Fruit fly (Drosophila melanogaster) whole organism, embryonic: Measurements from ENCODE around the gene Cpr78E.
A peak's percentile ranks its signal among the peaks of the same experiment; 100 is the strongest.

Experiments
- Aef1 ChIP-seq: fragments of 200-800 bp; sonication (Bioruptor generic); IDR thresholded peaks from 3 replicates; pipeline ENCODE4 v1.3.6; 2022; ENCODE audit warnings: missing biosample characterization, missing genetic modification characterization
- CG10209 ChIP-seq: fragments of 200-800 bp; sonication (Bioruptor generic); optimal IDR thresholded peaks from 3 replicates; lab custom pipeline; 2017; ENCODE audit warnings: missing biosample characterization, mild to moderate bottlenecking, missing genetic modification characterization, missing genetic modification reagents
- CG10366 ChIP-seq: fragments of 200-800 bp; sonication (Bioruptor generic); IDR thresholded peaks from 2 replicates; pipeline ENCODE4 v1.3.6; 2022; ENCODE audit warnings: missing biosample characterization, missing genetic modification characterization
- CG10959 ChIP-seq: fragments of 200-800 bp; sonication (Bioruptor generic); IDR thresholded peaks from 2 replicates; pipeline ENCODE4 v1.3.6; 2022; ENCODE audit warnings: missing biosample characterization, missing genetic modification characterization
- CG12769 ChIP-seq: fragments of 200-800 bp; sonication (Bioruptor generic); optimal IDR thresholded peaks from 2 replicates; lab custom pipeline; 2019; ENCODE audit warnings: missing biosample characterization, mild to moderate bottlenecking, missing genetic modification characterization, moderate library complexity
- CG13424 ChIP-seq: fragments of 200-800 bp; sonication (Bioruptor generic); optimal IDR thresholded peaks from 2 replicates; lab custom pipeline; 2019; ENCODE audit warnings: missing biosample characterization, mild to moderate bottlenecking, missing genetic modification characterization, moderate library complexity
- CG13775 ChIP-seq: fragments of 200-800 bp; sonication (Bioruptor generic); optimal IDR thresholded peaks from 3 replicates; lab custom pipeline; 2017; ENCODE audit warnings: missing biosample characterization, mild to moderate bottlenecking, missing genetic modification characterization
- CG14441 ChIP-seq: fragments of 200-800 bp; sonication (Bioruptor generic); IDR thresholded peaks from 2 replicates; pipeline ENCODE4 v1.3.6; 2022; ENCODE audit warnings: missing biosample characterization, missing genetic modification characterization
- CG1832 ChIP-seq: fragments of 200-800 bp; sonication (Bioruptor generic); optimal IDR thresholded peaks from 2 replicates; lab custom pipeline; 2017; ENCODE audit warnings: missing biosample characterization, mild to moderate bottlenecking, missing genetic modification characterization, inconsistent platforms
- CG3065 ChIP-seq: fragments of 200-800 bp; sonication (Bioruptor generic); optimal IDR thresholded peaks from 2 replicates; lab custom pipeline; 2016; ENCODE audit warnings: missing biosample characterization, missing genetic modification characterization
- CG3281 ChIP-seq: fragments of 200-800 bp; sonication (Bioruptor generic); optimal IDR thresholded peaks from 3 replicates; lab custom pipeline; 2017; ENCODE audit warnings: missing biosample characterization, mild to moderate bottlenecking, missing genetic modification characterization
- CG34376 ChIP-seq: fragments of 200-800 bp; sonication (Bioruptor generic); optimal IDR thresholded peaks from 2 replicates; lab custom pipeline; 2018; ENCODE audit warnings: missing biosample characterization, mild to moderate bottlenecking, missing genetic modification characterization
- CG3838 ChIP-seq: fragments of 200-800 bp; sonication (Bioruptor generic); optimal IDR thresholded peaks from 3 replicates; lab custom pipeline; 2016; ENCODE audit warnings: missing biosample characterization, missing genetic modification characterization
- CG4282 ChIP-seq: fragments of 200-800 bp; sonication (Bioruptor generic); optimal IDR thresholded peaks from 2 replicates; lab custom pipeline; 2016; ENCODE audit warnings: missing biosample characterization, missing genetic modification characterization
- CG4424 ChIP-seq: fragments of 200-800 bp; sonication (Bioruptor generic); optimal IDR thresholded peaks from 3 replicates; lab custom pipeline; 2016; ENCODE audit warnings: missing biosample characterization, missing genetic modification characterization
- CG7372 ChIP-seq: fragments of 200-800 bp; sonication (Bioruptor generic); IDR thresholded peaks from 2 replicates; pipeline ENCODE4 v1.3.6; 2022; ENCODE audit warnings: missing biosample characterization, missing genetic modification characterization
- CG8089 ChIP-seq: fragments of 200-800 bp; sonication (Bioruptor generic); optimal IDR thresholded peaks from 3 replicates; lab custom pipeline; 2016; ENCODE audit warnings: missing biosample characterization, missing genetic modification characterization
- CG8388 ChIP-seq: fragments of 200-800 bp; sonication (Bioruptor generic); optimal IDR thresholded peaks from 2 replicates; lab custom pipeline; 2019; ENCODE audit warnings: missing biosample characterization, mild to moderate bottlenecking, missing genetic modification characterization, moderate library complexity
- CG8765 ChIP-seq: fragments of 200-800 bp; sonication (Bioruptor generic); IDR thresholded peaks from 2 replicates; pipeline ENCODE4 v1.3.6; 2022; ENCODE audit warnings: missing biosample characterization, missing genetic modification characterization
- CG9817 ChIP-seq: fragments of 200-800 bp; sonication (Bioruptor generic); optimal IDR thresholded peaks from 2 replicates; lab custom pipeline; 2018; ENCODE audit warnings: missing biosample characterization, mild to moderate bottlenecking, missing genetic modification characterization, moderate library complexity
- Dfd ChIP-seq, 2 experiments: fragments of >200 bp; optimal IDR thresholded peaks; 2 replicates each; lab custom pipeline; 2017; ENCODE audit warnings: missing biosample characterization in 2 of 2, missing genetic modification characterization in 2 of 2
- Dll ChIP-seq: fragments of 200-800 bp; sonication (Bioruptor generic); IDR thresholded peaks from 4 replicates; pipeline ENCODE4 v1.3.6; 2022; ENCODE audit warnings: missing biosample characterization, missing genetic modification characterization; ENCODE audit not compliant: partially characterized antibody
- Dref ChIP-seq: fragments of 200-800 bp; sonication (Bioruptor generic); IDR thresholded peaks from 2 replicates; pipeline ENCODE4 v1.3.6; 2022; ENCODE audit warnings: missing biosample characterization, missing genetic modification characterization
- GATAe ChIP-seq: fragments of 200-800 bp; sonication (Bioruptor generic); conservative IDR thresholded peaks from 2 replicates; pipeline ENCODE4 v1.3.6; 2022; ENCODE audit warnings: missing biosample characterization, missing genetic modification characterization
- HmgZ ChIP-seq: fragments of 200-800 bp; sonication (Bioruptor generic); optimal IDR thresholded peaks from 2 replicates; lab custom pipeline; 2018; ENCODE audit warnings: missing biosample characterization, mild to moderate bottlenecking, missing genetic modification characterization
- Hr39 ChIP-seq: fragments of >200 bp; optimal IDR thresholded peaks from 2 replicates; lab custom pipeline; 2017
- MBD-R2 ChIP-seq: fragments of 200-800 bp; sonication (Bioruptor generic); IDR thresholded peaks from 2 replicates; pipeline ENCODE4 v1.3.6; 2022; ENCODE audit warnings: missing biosample characterization, missing genetic modification characterization
- Med ChIP-seq: fragments of 200-800 bp; sonication (Bioruptor generic); peaks from one replicate; lab custom pipeline; 2016; ENCODE audit warnings: missing biosample characterization, missing genetic modification characterization, mild to moderate bottlenecking, inconsistent platforms, moderate library complexity
- NC2α ChIP-seq: fragments of 200-800 bp; sonication (Bioruptor generic); optimal IDR thresholded peaks from 2 replicates; lab custom pipeline; 2016; ENCODE audit warnings: missing biosample characterization, missing genetic modification characterization
- Pdp1 ChIP-seq, 2 experiments: fragments of 200-800 bp; sonication (Bioruptor generic); optimal IDR thresholded peaks; 3 replicates each; lab custom pipeline; 2016; ENCODE audit warnings: missing biosample characterization in 2 of 2, missing genetic modification characterization in 2 of 2, mild to moderate bottlenecking in 1 of 2, moderate library complexity in 1 of 2
- Ptx1 ChIP-seq: fragments of 200-800 bp; sonication (Bioruptor generic); IDR thresholded peaks from 2 replicates; pipeline ENCODE4 v1.3.6; 2022; ENCODE audit warnings: missing biosample characterization, missing genetic modification characterization
- Six4 ChIP-seq: fragments of 200-800 bp; sonication (Bioruptor generic); optimal IDR thresholded peaks from 2 replicates; lab custom pipeline; 2016; ENCODE audit warnings: missing biosample characterization, missing genetic modification characterization
- Usf ChIP-seq: fragments of 200-800 bp; sonication (Bioruptor generic); optimal IDR thresholded peaks from 2 replicates; lab custom pipeline; 2017; ENCODE audit warnings: missing genotype, missing biosample characterization, missing genetic modification characterization
- Vsx1 ChIP-seq: fragments of 200-800 bp; sonication (Bioruptor generic); optimal IDR thresholded peaks from 2 replicates; lab custom pipeline; 2017; ENCODE audit warnings: missing biosample characterization, mild to moderate bottlenecking, missing genetic modification characterization, missing genetic modification reagents
- Xbp1 ChIP-seq: fragments of 200-800 bp; sonication (Bioruptor generic); optimal IDR thresholded peaks from 3 replicates; lab custom pipeline; 2016; ENCODE audit warnings: missing biosample characterization, mild to moderate bottlenecking, missing genetic modification characterization
- bigmax ChIP-seq: fragments of 200-800 bp; sonication (Bioruptor generic); optimal IDR thresholded peaks from 2 replicates; lab custom pipeline; 2018; ENCODE audit warnings: missing biosample characterization, mild to moderate bottlenecking, missing genetic modification characterization
- cato ChIP-seq: fragments of 200-800 bp; sonication (Bioruptor generic); optimal IDR thresholded peaks from 2 replicates; lab custom pipeline; 2016; ENCODE audit warnings: missing biosample characterization, missing genetic modification characterization, borderline replicate concordance
- chif ChIP-seq, 2 experiments: fragments of 200-800 bp; sonication (Bioruptor generic); optimal IDR thresholded peaks; 3 replicates each; lab custom pipeline; 2016; ENCODE audit warnings: missing biosample characterization in 2 of 2, missing genetic modification characterization in 2 of 2
- dan ChIP-seq: fragments of 200-800 bp; sonication (Bioruptor generic); IDR thresholded peaks from 2 replicates; pipeline ENCODE4 v1.3.6; 2022; ENCODE audit warnings: missing biosample characterization, missing genetic modification characterization
- fd3F ChIP-seq: fragments of 200-800 bp; sonication (Bioruptor generic); optimal IDR thresholded peaks from 2 replicates; lab custom pipeline; 2018; ENCODE audit warnings: missing biosample characterization, mild to moderate bottlenecking, missing genetic modification characterization, moderate library complexity
- gro ChIP-seq: fragments of 200-800 bp; sonication (Bioruptor generic); optimal IDR thresholded peaks from 2 replicates; lab custom pipeline; 2016; ENCODE audit warnings: missing biosample characterization, missing genetic modification characterization
- klu ChIP-seq: fragments of 200-800 bp; sonication (Bioruptor generic); IDR thresholded peaks from 2 replicates; pipeline ENCODE4 v1.3.6; 2022; ENCODE audit warnings: missing biosample characterization, missing genetic modification characterization
- nau ChIP-seq: fragments of 200-800 bp; sonication (Bioruptor generic); optimal IDR thresholded peaks from 3 replicates; lab custom pipeline; 2017; ENCODE audit warnings: missing biosample characterization, mild to moderate bottlenecking, missing genetic modification characterization, missing genetic modification reagents
- pfk ChIP-seq: fragments of 200-800 bp; sonication (Bioruptor generic); optimal IDR thresholded peaks from 2 replicates; lab custom pipeline; 2018; ENCODE audit warnings: missing biosample characterization, mild to moderate bottlenecking, missing genetic modification characterization, moderate library complexity
- phol ChIP-seq: fragments of 200-800 bp; sonication (Bioruptor generic); optimal IDR thresholded peaks from 3 replicates; lab custom pipeline; 2018; ENCODE audit warnings: missing biosample characterization, mild to moderate bottlenecking, missing genetic modification characterization, moderate library complexity
- scrt ChIP-seq: fragments of 200-800 bp; sonication (Bioruptor generic); optimal IDR thresholded peaks from 2 replicates; lab custom pipeline; 2018; ENCODE audit warnings: missing biosample characterization, mild to moderate bottlenecking, missing genetic modification characterization, moderate library complexity
- sens-2 ChIP-seq: fragments of 200-800 bp; sonication (Bioruptor generic); IDR thresholded peaks from 2 replicates; pipeline ENCODE4 v1.3.6; 2022; ENCODE audit warnings: missing biosample characterization, missing genetic modification characterization
- shn ChIP-seq: fragments of 200-800 bp; sonication (Bioruptor generic); optimal IDR thresholded peaks from 3 replicates; lab custom pipeline; 2016; ENCODE audit warnings: missing biosample characterization, missing genetic modification characterization
- sim ChIP-seq: fragments of 200-800 bp; sonication (Bioruptor generic); IDR thresholded peaks from 2 replicates; pipeline ENCODE4 v1.3.6; 2022; ENCODE audit warnings: missing biosample characterization, missing genetic modification characterization
- tin ChIP-seq: fragments of 200-800 bp; sonication (Bioruptor generic); optimal IDR thresholded peaks from 3 replicates; lab custom pipeline; 2016; ENCODE audit warnings: missing biosample characterization, missing genetic modification characterization
- unpg ChIP-seq: fragments of 200-800 bp; sonication (Bioruptor generic); optimal IDR thresholded peaks from 3 replicates; lab custom pipeline; 2018; ENCODE audit warnings: missing biosample characterization, mild to moderate bottlenecking, missing genetic modification characterization, moderate library complexity

Gene Cpr78E

dm6 chr3L:21679687-21680086, 12.9 kb upstream of the Cpr78E start, which contains the start of the genes Als2 and CG11248 (continued):
- TF ChIP-seq Usf (GFP tag; lab: Kevin White, UChicago) (peak; percentile 52), CG9817 (peak; percentile 87), CG14441 (GFP tag; lab: Robert Waterston, UW) (peak; percentile 72), Aef1 (peak; percentile 69), CG4424 (GFP tag; lab: Kevin White, UChicago) (peak; percentile 70), sim (no peak), shn (GFP tag; lab: Kevin White, UChicago) (peak; percentile 70), Dfd (GFP tag; optimal IDR thresholded peaks at IDR 0.05; lab: Kevin White, UChicago) (no peak), GATAe (GFP tag; lab: Robert Waterston, UW) (no peak), nau (GFP tag; lab: Kevin White, UChicago) (no peak), CG8388 (GFP tag; lab: Kevin White, UChicago) (peak; percentile 71), NC2α (no peak), Pdp1 (GFP tag; optimal IDR thresholded peaks at IDR 0.05; lab: Kevin White, UChicago) (peak in 1 of 2 experiments; percentile 68), Dll (GFP tag; lab: Robert Waterston, UW) (peak; percentile 41; the same call in 1 of the 4 replicates), Hr39 (lab: Kevin White, UChicago) (no peak), CG3281 (GFP tag; lab: Kevin White, UChicago) (no peak), klu (GFP tag; lab: Robert Waterston, UW) (peak; percentile 20; the same call in 1 of the 2 replicates), scrt (GFP tag; lab: Kevin White, UChicago) (no peak), CG8089 (peak; percentile 45), CG34376 (GFP tag; lab: Kevin White, UChicago) (no peak), Ptx1 (GFP tag; lab: Robert Waterston, UW) (peak; percentile 80), phol (tag; lab: Kevin White, UChicago) (peak; percentile 90), CG10366 (GFP tag; lab: Robert Waterston, UW) (peak; percentile 68), pfk (GFP tag; lab: Kevin White, UChicago) (no peak), CG7372 (GFP tag; lab: Robert Waterston, UW) (peak; percentile 68), CG10959 (GFP tag; lab: Robert Waterston, UW) (peak; percentile 43), fd3F (GFP tag; lab: Kevin White, UChicago) (peak; percentile 70), CG13424 (tag; lab: Kevin White, UChicago) (peak; percentile 84), dan (GFP tag; lab: Robert Waterston, UW) (no peak), cato (GFP tag; lab: Kevin White, UChicago) (peak; percentile 37), Xbp1 (GFP tag; lab: Kevin White, UChicago) (peak; percentile 86), gro (GFP tag; lab: Kevin White, UChicago) (no peak), CG13775 (GFP tag; lab: Kevin White, UChicago) (peak; percentile 78), bigmax (no peak), CG3838 (GFP tag; lab: Kevin White, UChicago) (peak; percentile 20), HmgZ (tag; lab: Kevin White, UChicago) (peak; percentile 70), unpg (GFP tag; lab: Kevin White, UChicago) (no peak), sens-2 (no peak), CG1832 (GFP tag; lab: Kevin White, UChicago) (no peak), chif (GFP tag; optimal IDR thresholded peaks at IDR 0.05; lab: Kevin White, UChicago) (peak; percentile 27 to 84), CG8765 (GFP tag; lab: Robert Waterston, UW) (peak; percentile 38; the same call in 1 of the 2 replicates), Dref (no peak), CG4282 (GFP tag; lab: Kevin White, UChicago) (no peak), CG10209 (GFP tag; lab: Kevin White, UChicago) (peak; percentile 41), CG3065 (GFP tag; lab: Kevin White, UChicago) (peak; percentile 28), CG12769 (tag; lab: Kevin White, UChicago) (no peak), tin (peak; percentile 74), Med (GFP tag; lab: Kevin White, UChicago) (no peak), Vsx1 (GFP tag; lab: Kevin White, UChicago) (no peak), Six4 (peak; percentile 57), MBD-R2 (GFP tag; lab: Robert Waterston, UW) (peak; percentile 74)
